Worm (Caenorhabditis elegans): ENCODE measurements around the gene nhr-189.

The nhr-189 gene

ce11 chrV:3900102-3900501, 40.1 kb upstream of the nhr-189 start, which contains the start of gene irld-22:
Gene irld-22, minus strand, starts transcription at chrV:3900202.
- TF ChIP-seq tbx-2 (tag; optimal IDR thresholded peaks at IDR 0.05) (no peak), mec-3 (tag; optimal IDR thresholded peaks at IDR 0.05; ENCODE audit: borderline replicate concordance) (no peak), lim-6 (tag; optimal IDR thresholded peaks at IDR 0.05) (no peak), fkh-6 (tag; optimal IDR thresholded peaks at IDR 0.05) (no peak), hlh-6 (tag; optimal IDR thresholded peaks at IDR 0.05) (no peak), nhr-11 (tag; optimal IDR thresholded peaks at IDR 0.05) (no peak), ceh-31 (tag; optimal IDR thresholded peaks at IDR 0.05) (no peak), zip-5 (tag; optimal IDR thresholded peaks at IDR 0.05) (no peak), sox-4 (tag; optimal IDR thresholded peaks at IDR 0.05) (no peak), pax-1 (tag; optimal IDR thresholded peaks at IDR 0.05) (no peak), che-1 (tag; optimal IDR thresholded peaks at IDR 0.05) (no peak), odd-2 (tag; optimal IDR thresholded peaks at IDR 0.05) (no peak)

- no peak for TF ChIP-seq unc-55 (GFP tag; optimal IDR thresholded peaks at IDR 0.05)
- TF ChIP-seq nhr-11 (tag; optimal IDR thresholded peaks at IDR 0.05), result no peak
- TF ChIP-seq ztf-16 (tag; optimal IDR thresholded peaks at IDR 0.05), result no peak
- TF ChIP-seq hlh-13 (GFP tag; optimal IDR thresholded peaks at IDR 0.05), result no peak
- TF ChIP-seq nhr-232 (tag; optimal IDR thresholded peaks at IDR 0.05), result no peak
Observed at ce11 chrV:3896018-3896417, 36.0 kb upstream of the nhr-189 start.

- TF ChIP-seq unc-86 (tag; optimal IDR thresholded peaks at IDR 0.05) (no peak), K02D7.2 (tag; optimal IDR thresholded peaks at IDR 0.05) (no peak), T23F11.4 (GFP tag; optimal IDR thresholded peaks at IDR 0.05) (no peak), Y22D7AL.16 (tag; optimal IDR thresholded peaks at IDR 0.05) (no peak), K09A11.1 (tag; optimal IDR thresholded peaks at IDR 0.05; ENCODE audit: insufficient read depth) (no peak), ceh-45 (GFP tag; IDR thresholded peaks at IDR 0.05) (no peak)
Observed at ce11 chrV:3894661-3895060, 34.6 kb upstream of the nhr-189 start, which contains the start of gene sre-9. Gene sre-9, plus strand, starts transcription at chrV:3894961.

ce11 chrV:3892361-3892904, 32.4 kb upstream of the nhr-189 start, which contains the start of gene C17E7.4:
Gene C17E7.4, plus strand, starts transcription at chrV:3892854.
- TF ChIP-seq ceh-45 (GFP tag; IDR thresholded peaks at IDR 0.05), result no peak
- no peak for TF ChIP-seq madf-2 (tag; optimal IDR thresholded peaks at IDR 0.05)
- TF ChIP-seq ceh-48 (tag; optimal IDR thresholded peaks at IDR 0.05), result no peak
- TF ChIP-seq ets-4 (tag; optimal IDR thresholded peaks at IDR 0.05), result no peak
- TF ChIP-seq pha-4 (tag; optimal IDR thresholded peaks at IDR 0.05), result no peak
- TF ChIP-seq lim-6 (tag; optimal IDR thresholded peaks at IDR 0.05), result no peak
- TF ChIP-seq K09A11.1 (tag; optimal IDR thresholded peaks at IDR 0.05; ENCODE audit: insufficient read depth), result no peak
- TF ChIP-seq npax-4 (tag; optimal IDR thresholded peaks at IDR 0.05), result no peak
- TF ChIP-seq ceh-34 (tag; optimal IDR thresholded peaks at IDR 0.05), result no peak
- no peak for TF ChIP-seq che-1 (tag; optimal IDR thresholded peaks at IDR 0.05)
- TF ChIP-seq sox-2 (GFP tag; IDR thresholded peaks at IDR 0.05), result no peak
- TF ChIP-seq nfya-1 (tag; optimal IDR thresholded peaks at IDR 0.05), result no peak
- no peak for TF ChIP-seq nhr-11 (tag; optimal IDR thresholded peaks at IDR 0.05)
- no peak for TF ChIP-seq C38D4.7 (GFP tag; optimal IDR thresholded peaks at IDR 0.05)
- no peak for TF ChIP-seq sdc-2 (tag; optimal IDR thresholded peaks at IDR 0.05)
- no peak for TF ChIP-seq eyg-1 (tag; optimal IDR thresholded peaks at IDR 0.05)
- TF ChIP-seq lin-11 (tag; optimal IDR thresholded peaks at IDR 0.05), result no peak

- TF ChIP-seq sox-4 (tag; optimal IDR thresholded peaks at IDR 0.05) (no peak), ahr-1 (tag; optimal IDR thresholded peaks at IDR 0.05) (no peak), ama-1 (optimal IDR thresholded peaks at IDR 0.05) (no peak), hlh-30 (tag; optimal IDR thresholded peaks at IDR 0.05; ENCODE audit: insufficient read depth) (no peak), ceh-18 (tag; optimal IDR thresholded peaks at IDR 0.05) (no peak), zip-5 (tag; optimal IDR thresholded peaks at IDR 0.05) (no peak)
Observed at ce11 chrV:3891919-3892318, 31.9 kb upstream of the nhr-189 start, which contains the start of gene C17E7.12. Gene C17E7.12, minus strand, starts transcription at chrV:3892019.

Data from whole organism, late embryonic.